Fruit fly (Drosophila melanogaster) whole organism, embryonic: Measurements from ENCODE around the gene Pdfr.

ENCODE experiments used
- Adf1 ChIP-seq: fragments of 200-800 bp; sonication (Bioruptor generic); IDR thresholded peaks from 2 replicates; pipeline ENCODE4 v1.3.6; 2022; ENCODE audit warnings: missing biosample characterization, missing genetic modification characterization
- Aef1 ChIP-seq: fragments of 200-800 bp; sonication (Bioruptor generic); IDR thresholded peaks from 3 replicates; pipeline ENCODE4 v1.3.6; 2022; ENCODE audit warnings: missing biosample characterization, missing genetic modification characterization
- Asciz ChIP-seq: fragments of 200-800 bp; sonication (Bioruptor generic); optimal IDR thresholded peaks from 2 replicates; lab custom pipeline; 2017; ENCODE audit warnings: missing biosample characterization, mild to moderate bottlenecking, missing genetic modification characterization, missing genetic modification reagents
- CG10462 ChIP-seq: fragments of 200-800 bp; sonication (Bioruptor generic); optimal IDR thresholded peaks from 2 replicates; lab custom pipeline; 2016; ENCODE audit warnings: missing biosample characterization, missing genetic modification characterization
- CG11504 ChIP-seq: fragments of 200-800 bp; sonication (Bioruptor generic); optimal IDR thresholded peaks from 3 replicates; lab custom pipeline; 2019; ENCODE audit warnings: missing biosample characterization, mild to moderate bottlenecking, missing genetic modification characterization, moderate library complexity
- CG12769 ChIP-seq: fragments of 200-800 bp; sonication (Bioruptor generic); optimal IDR thresholded peaks from 2 replicates; lab custom pipeline; 2019; ENCODE audit warnings: missing biosample characterization, mild to moderate bottlenecking, missing genetic modification characterization, moderate library complexity
- CG14860 ChIP-seq: fragments of 200-800 bp; sonication (Bioruptor generic); IDR thresholded peaks from 3 replicates; pipeline ENCODE4 v1.3.6; 2022; ENCODE audit warnings: missing biosample characterization, missing genetic modification characterization; ENCODE audit not compliant: partially characterized antibody
- CG15514 ChIP-seq: fragments of 200-800 bp; sonication (Bioruptor generic); optimal IDR thresholded peaks from 3 replicates; lab custom pipeline; 2017; ENCODE audit warnings: missing biosample characterization, missing genetic modification characterization, mild to moderate bottlenecking, moderate library complexity, missing genetic modification reagents
- CG30431 ChIP-seq: fragments of 200-800 bp; sonication (Bioruptor generic); optimal IDR thresholded peaks from 2 replicates; lab custom pipeline; 2017; ENCODE audit warnings: missing biosample characterization, missing genetic modification characterization
- CG34224 ChIP-seq: fragments of 200-800 bp; sonication (Bioruptor generic); IDR thresholded peaks from 3 replicates; pipeline ENCODE4 v1.3.6; 2022; ENCODE audit warnings: missing biosample characterization, missing genetic modification characterization; ENCODE audit not compliant: partially characterized antibody
- CG6272 ChIP-seq: fragments of 200-800 bp; sonication (Bioruptor generic); IDR thresholded peaks from 2 replicates; pipeline ENCODE4 v1.3.6; 2022; ENCODE audit warnings: missing biosample characterization, missing genetic modification characterization
- CG6791 ChIP-seq: fragments of 200-800 bp; sonication (Bioruptor generic); IDR thresholded peaks from 3 replicates; pipeline ENCODE4 v1.3.6; 2022; ENCODE audit warnings: missing biosample characterization, missing genetic modification characterization; ENCODE audit not compliant: partially characterized antibody
- CG8281 ChIP-seq: fragments of 200-800 bp; sonication (Bioruptor generic); optimal IDR thresholded peaks from 2 replicates; lab custom pipeline; 2018; ENCODE audit warnings: missing biosample characterization, mild to moderate bottlenecking, missing genetic modification characterization, moderate library complexity
- CHES-1-like ChIP-seq: fragments of 200-800 bp; sonication (Bioruptor generic); optimal IDR thresholded peaks from 2 replicates; lab custom pipeline; 2016; ENCODE audit warnings: missing biosample characterization, missing genetic modification characterization
- Camta ChIP-seq: fragments of 200-800 bp; sonication (Bioruptor generic); optimal IDR thresholded peaks from 2 replicates; lab custom pipeline; 2016; ENCODE audit warnings: missing biosample characterization, missing genetic modification characterization
- CoRest ChIP-seq: fragments of 200-800 bp; sonication (Bioruptor generic); optimal IDR thresholded peaks from 3 replicates; lab custom pipeline; 2018; ENCODE audit warnings: missing biosample characterization, mild to moderate bottlenecking, missing genetic modification characterization, moderate library complexity
- Doc3 ChIP-seq: fragments of 200-800 bp; sonication (Bioruptor generic); IDR thresholded peaks from 3 replicates; pipeline ENCODE4 v1.3.6; 2022; ENCODE audit warnings: missing biosample characterization, missing genetic modification characterization; ENCODE audit not compliant: partially characterized antibody
- Dp ChIP-seq: fragments of 200-800 bp; sonication (Bioruptor generic); optimal IDR thresholded peaks from 2 replicates; lab custom pipeline; 2018; ENCODE audit warnings: missing biosample characterization, mild to moderate bottlenecking, missing genetic modification characterization, moderate library complexity
- E2f2 ChIP-seq: fragments of 200-800 bp; sonication (Bioruptor generic); IDR thresholded peaks from 2 replicates; pipeline ENCODE4 v1.3.6; 2022; ENCODE audit warnings: missing biosample characterization, missing genetic modification characterization
- ERR ChIP-seq: fragments of 200-800 bp; sonication (Bioruptor generic); optimal IDR thresholded peaks from 2 replicates; lab custom pipeline; 2016; ENCODE audit warnings: missing biosample characterization, missing genetic modification characterization
- Ets97D ChIP-seq: fragments of 200-800 bp; sonication (Bioruptor generic); optimal IDR thresholded peaks from 3 replicates; lab custom pipeline; 2016; ENCODE audit warnings: missing biosample characterization, missing genetic modification characterization
- HLH54F ChIP-seq: fragments of 200-800 bp; sonication (Bioruptor generic); optimal IDR thresholded peaks from 3 replicates; lab custom pipeline; 2016; ENCODE audit warnings: missing biosample characterization, missing genetic modification characterization
- Kr ChIP-seq: fragments of 200-800 bp; sonication (Bioruptor generic); optimal IDR thresholded peaks from 2 replicates; lab custom pipeline; 2017; ENCODE audit warnings: missing biosample characterization, mild to moderate bottlenecking, missing genetic modification characterization
- MTF-1 ChIP-seq: fragments of 200-800 bp; sonication (Bioruptor generic); optimal IDR thresholded peaks from 2 replicates; lab custom pipeline; 2018; ENCODE audit warnings: missing biosample characterization, mild to moderate bottlenecking, missing genetic modification characterization, borderline replicate concordance
- Mad ChIP-seq: fragments of 200-800 bp; sonication (Bioruptor generic); optimal IDR thresholded peaks from 2 replicates; lab custom pipeline; 2016; ENCODE audit warnings: missing biosample characterization, missing genetic modification characterization
- Rfx ChIP-seq: fragments of 200-800 bp; sonication (Bioruptor generic); IDR thresholded peaks from 2 replicates; pipeline ENCODE4 v1.3.6; 2022; ENCODE audit warnings: missing biosample characterization, missing genetic modification characterization
- Sry-δ ChIP-seq: fragments of 200-800 bp; sonication (Bioruptor generic); optimal IDR thresholded peaks from 2 replicates; lab custom pipeline; 2016; ENCODE audit warnings: missing biosample characterization, missing genetic modification characterization
- Ssrp ChIP-seq: fragments of 200-800 bp; sonication (Bioruptor generic); optimal IDR thresholded peaks from 2 replicates; lab custom pipeline; 2018; ENCODE audit warnings: missing biosample characterization, mild to moderate bottlenecking, missing genetic modification characterization, moderate library complexity
- ab ChIP-seq: fragments of 200-800 bp; sonication (Bioruptor generic); optimal IDR thresholded peaks from 2 replicates; lab custom pipeline; 2016; ENCODE audit warnings: missing biosample characterization, missing genetic modification characterization
- chinmo ChIP-seq: fragments of 200-800 bp; sonication (Bioruptor generic); IDR thresholded peaks from 4 replicates; pipeline ENCODE4 v1.3.6; 2022; ENCODE audit warnings: missing biosample characterization, missing genetic modification characterization; ENCODE audit not compliant: partially characterized antibody
- da ChIP-seq: fragments of 200-800 bp; sonication (Bioruptor generic); optimal IDR thresholded peaks from 2 replicates; lab custom pipeline; 2016; ENCODE audit warnings: missing biosample characterization, missing genetic modification characterization
- dan ChIP-seq: fragments of 200-800 bp; sonication (Bioruptor generic); IDR thresholded peaks from 2 replicates; pipeline ENCODE4 v1.3.6; 2022; ENCODE audit warnings: missing biosample characterization, missing genetic modification characterization
- danr ChIP-seq: fragments of 200-800 bp; sonication (Bioruptor generic); IDR thresholded peaks from 2 replicates; pipeline ENCODE4 v1.3.6; 2022; ENCODE audit warnings: missing biosample characterization, missing genetic modification characterization
- dati ChIP-seq: fragments of 200-800 bp; sonication (Bioruptor generic); IDR thresholded peaks from 2 replicates; pipeline ENCODE4 v1.3.6; 2022; ENCODE audit warnings: missing biosample characterization, missing genetic modification characterization
- dmrt11E ChIP-seq: fragments of 200-800 bp; sonication (Bioruptor generic); optimal IDR thresholded peaks from 3 replicates; lab custom pipeline; 2018; ENCODE audit warnings: missing biosample characterization, mild to moderate bottlenecking, missing genetic modification characterization, moderate library complexity
- emc ChIP-seq: fragments of 200-800 bp; sonication (Bioruptor generic); optimal IDR thresholded peaks from 2 replicates; lab custom pipeline; 2016; ENCODE audit warnings: missing biosample characterization, missing genetic modification characterization
- grau ChIP-seq: fragments of 200-800 bp; optimal IDR thresholded peaks from 3 replicates; lab custom pipeline; 2019; ENCODE audit warnings: missing biosample characterization, mild to moderate bottlenecking, missing genetic modification characterization, moderate library complexity
- grn ChIP-seq: fragments of 200-800 bp; sonication (Bioruptor generic); optimal IDR thresholded peaks from 3 replicates; lab custom pipeline; 2017; ENCODE audit warnings: missing biosample characterization, missing genetic modification characterization
- hb ChIP-seq: fragments of 200-800 bp; sonication (Bioruptor generic); IDR thresholded peaks from 3 replicates; pipeline ENCODE4 v1.3.6; 2022; ENCODE audit warnings: missing biosample characterization, missing genetic modification characterization; ENCODE audit not compliant: partially characterized antibody
- knrl ChIP-seq: fragments of 200-800 bp; sonication (Bioruptor generic); IDR thresholded peaks from 3 replicates; pipeline ENCODE4 v1.3.6; 2022; ENCODE audit warnings: missing biosample characterization, missing genetic modification characterization; ENCODE audit not compliant: partially characterized antibody
- lmd ChIP-seq: fragments of 200-800 bp; sonication (Bioruptor generic); IDR thresholded peaks from 2 replicates; pipeline ENCODE4 v1.3.6; 2022; ENCODE audit warnings: missing biosample characterization, missing genetic modification characterization
- org-1 ChIP-seq: fragments of 200-800 bp; sonication (Bioruptor generic); optimal IDR thresholded peaks from 2 replicates; lab custom pipeline; 2017; ENCODE audit warnings: missing biosample characterization, missing genetic modification characterization
- ranshi ChIP-seq: fragments of 200-800 bp; sonication (Bioruptor generic); IDR thresholded peaks from 2 replicates; pipeline ENCODE4 v1.3.6; 2022; ENCODE audit warnings: missing biosample characterization, missing genetic modification characterization
- sima ChIP-seq: fragments of 200-800 bp; sonication (Bioruptor generic); optimal IDR thresholded peaks from 2 replicates; lab custom pipeline; 2016; ENCODE audit warnings: missing biosample characterization, missing genetic modification characterization
- stwl ChIP-seq: fragments of 200-800 bp; sonication (Bioruptor generic); optimal IDR thresholded peaks from 3 replicates; lab custom pipeline; 2018; ENCODE audit warnings: missing biosample characterization, mild to moderate bottlenecking, missing genetic modification characterization, moderate library complexity
- tna ChIP-seq: fragments of 200-800 bp; sonication (Bioruptor generic); IDR thresholded peaks from 2 replicates; pipeline ENCODE4 v1.3.6; 2022; ENCODE audit warnings: missing biosample characterization, missing genetic modification characterization; ENCODE audit not compliant: partially characterized antibody
- twi ChIP-seq: fragments of 200-800 bp; optimal IDR thresholded peaks from 2 replicates; lab custom pipeline; 2019; ENCODE audit warnings: missing biosample characterization, mild to moderate bottlenecking, missing genetic modification characterization, moderate library complexity
- tx ChIP-seq: fragments of 200-800 bp; sonication (Bioruptor generic); optimal IDR thresholded peaks from 2 replicates; lab custom pipeline; 2016; ENCODE audit warnings: missing biosample characterization, missing genetic modification characterization
- vnd ChIP-seq: fragments of 200-800 bp; sonication (Bioruptor generic); IDR thresholded peaks from 3 replicates; pipeline ENCODE4 v1.3.6; 2022; ENCODE audit warnings: missing biosample characterization, missing genetic modification characterization; ENCODE audit not compliant: partially characterized antibody
- zen2 ChIP-seq: fragments of 200-800 bp; sonication (Bioruptor generic); IDR thresholded peaks from 3 replicates; pipeline ENCODE4 v1.3.6; 2022; ENCODE audit warnings: missing biosample characterization, missing genetic modification characterization; ENCODE audit not compliant: partially characterized antibody

Pdfr gene

DNA sequence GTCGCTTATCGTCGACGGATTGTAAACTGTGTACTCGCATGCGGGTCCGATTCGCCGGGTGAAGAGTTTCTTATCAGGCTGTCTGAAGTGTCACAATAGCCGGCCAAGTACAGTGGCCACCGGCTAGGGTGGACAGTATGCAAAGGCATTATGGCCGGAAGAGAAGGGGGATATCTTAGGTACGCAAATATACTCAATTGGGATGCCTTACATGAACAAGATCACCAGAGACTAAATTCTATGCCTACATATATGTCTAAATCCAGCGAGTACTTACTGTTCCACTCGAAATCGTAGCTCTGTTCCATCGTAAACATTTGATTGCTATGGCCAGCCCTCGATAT lies 41.7 kb downstream of the Pdfr start (continued):
- TF ChIP-seq dati (GFP tag; lab: Robert Waterston, UW): peak; percentile 78
- TF ChIP-seq da: peak; percentile 66
- TF ChIP-seq CG34224 (GFP tag; lab: Robert Waterston, UW): no peak
- peak; percentile 77 for TF ChIP-seq Ssrp (tag; lab: Kevin White, UChicago)
- no peak for TF ChIP-seq tna (GFP tag; lab: Robert Waterston, UW)
- peak; percentile 90 for TF ChIP-seq CG15514 (GFP tag; lab: Kevin White, UChicago)
- TF ChIP-seq Asciz (GFP tag; lab: Kevin White, UChicago): peak; percentile 76
- TF ChIP-seq Sry-δ: peak; percentile 61
- TF ChIP-seq sima: peak; percentile 38
- peak; percentile 94 for TF ChIP-seq CHES-1-like (GFP tag; lab: Kevin White, UChicago)
- TF ChIP-seq emc: peak; percentile 92
- peak; percentile 51 for TF ChIP-seq dmrt11E
- TF ChIP-seq grn (GFP tag; lab: Kevin White, UChicago): peak; percentile 84
- peak; percentile 95 for TF ChIP-seq ranshi
- peak; percentile 77 for TF ChIP-seq Mad (GFP tag; lab: Kevin White, UChicago)
- peak; percentile 85 for TF ChIP-seq CG30431 (GFP tag; lab: Kevin White, UChicago)
- peak; percentile 96 for TF ChIP-seq lmd (GFP tag; lab: Robert Waterston, UW)
- TF ChIP-seq twi: peak; percentile 52
- TF ChIP-seq Adf1 (GFP tag; lab: Robert Waterston, UW): peak; percentile 85
- TF ChIP-seq Aef1 (GFP tag; lab: Robert Waterston, UW): peak; percentile 95
- no peak for TF ChIP-seq hb
- TF ChIP-seq CG10462 (GFP tag; lab: Kevin White, UChicago): peak; percentile 66
- TF ChIP-seq Kr: no peak
- peak; percentile 74 for TF ChIP-seq MTF-1 (GFP tag; lab: Kevin White, UChicago)
- peak; percentile 86 for TF ChIP-seq danr (GFP tag; lab: Robert Waterston, UW)
- peak; percentile 91 for TF ChIP-seq HLH54F (GFP tag; lab: Kevin White, UChicago)
- TF ChIP-seq ERR (GFP tag; lab: Kevin White, UChicago): peak; percentile 93
- TF ChIP-seq vnd (GFP tag; lab: Robert Waterston, UW): peak; percentile 55; the same call in 2 of the 3 replicates
- no peak for TF ChIP-seq chinmo (GFP tag; lab: Robert Waterston, UW)
- TF ChIP-seq CG11504 (tag; lab: Kevin White, UChicago): peak; percentile 91
- peak; percentile 89 for TF ChIP-seq org-1 (GFP tag; lab: Kevin White, UChicago)
- TF ChIP-seq ab (GFP tag; lab: Kevin White, UChicago): peak; percentile 84

DNA sequence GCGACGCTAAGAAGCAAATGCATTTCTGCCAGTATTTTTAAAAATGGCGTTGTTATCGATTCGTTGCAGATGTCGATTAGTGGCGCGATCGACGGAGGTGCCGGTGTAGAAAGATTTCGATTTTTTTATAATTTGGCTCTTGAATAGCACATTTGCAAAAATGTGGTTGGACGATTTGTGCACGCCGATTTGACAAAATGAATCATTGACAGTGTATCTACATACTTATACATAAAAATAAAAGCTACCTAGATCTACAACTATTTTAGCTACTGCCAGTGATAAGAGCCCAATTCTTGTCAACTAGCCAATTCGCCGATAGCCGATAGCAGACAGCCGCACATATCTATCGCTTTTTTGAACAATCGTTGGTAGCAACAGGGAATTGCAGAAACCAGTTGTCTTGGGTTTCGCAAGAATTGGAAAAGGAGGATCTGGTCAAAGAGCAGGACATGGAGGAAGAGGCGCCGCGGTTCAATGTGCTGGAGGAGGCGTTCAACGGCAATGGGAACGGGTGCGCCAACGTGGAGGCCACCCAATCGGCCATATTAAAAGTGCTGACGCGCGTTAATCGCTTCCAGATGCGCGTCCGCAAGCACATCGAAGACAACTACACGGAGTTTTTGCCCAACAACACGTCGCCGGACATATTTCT lies 52.0 kb downstream of the Pdfr start, which contains the start of the genes Klp3A and Zw10:
Klp3A (minus strand) TSS at position 202 of the 655 bp plus-strand sequence.
Zw10 (plus strand) TSS at position 347 of the 655 bp plus-strand sequence.
- TF ChIP-seq CG6791 (GFP tag; lab: Robert Waterston, UW) (peak; percentile 61), Camta (GFP tag; lab: Kevin White, UChicago) (peak; percentile 11), zen2 (GFP tag; lab: Robert Waterston, UW) (peak; percentile 5; the same call in 1 of the 3 replicates), CG8281 (no peak), Rfx (GFP tag; lab: Robert Waterston, UW) (peak; percentile 28; the same call in 1 of the 2 replicates), Ets97D (GFP tag; lab: Kevin White, UChicago) (peak; percentile 26), knrl (peak; percentile 61; the same call in 2 of the 3 replicates), CoRest (tag; lab: Kevin White, UChicago) (no peak), grau (tag; lab: Kevin White, UChicago) (peak; percentile 41), stwl (peak; percentile 34), Doc3 (0 out of 3 replicates have a peak, but pooled peaks have one; percentile 45), CG6272 (peak; percentile 26; the same call in 1 of the 2 replicates), CG14860 (GFP tag; lab: Robert Waterston, UW) (peak; percentile 70; the same call in 2 of the 3 replicates), tx (GFP tag; lab: Kevin White, UChicago) (no peak), E2f2 (GFP tag; lab: Robert Waterston, UW) (peak; percentile 70), Dp (GFP tag; lab: Kevin White, UChicago) (peak; percentile 63), CG12769 (tag; lab: Kevin White, UChicago) (no peak), dan (no peak)
